Fruit fly (Drosophila melanogaster) whole organism, embryonic: ENCODE data around the gene CG14696.
A peak's percentile ranks its signal among the peaks of the same experiment; 100 is the strongest.

Source experiments
- CG10543 ChIP-seq: fragments of 200-800 bp; sonication (Bioruptor generic); optimal IDR thresholded peaks from 3 replicates; lab custom pipeline; 2017; ENCODE audit warnings: missing biosample characterization, mild to moderate bottlenecking, missing genetic modification characterization, moderate library complexity
- CG11093 ChIP-seq: fragments of 200-800 bp; sonication (Bioruptor generic); IDR thresholded peaks from 3 replicates; pipeline ENCODE4 v1.3.6; 2022; ENCODE audit warnings: missing biosample characterization, missing genetic modification characterization
- CG11696 ChIP-seq: fragments of 200-800 bp; sonication (Bioruptor generic); IDR thresholded peaks from 2 replicates; pipeline ENCODE4 v1.3.6; 2022; ENCODE audit warnings: missing biosample characterization, missing genetic modification characterization
- CG13123 ChIP-seq: fragments of 200-800 bp; sonication (Bioruptor generic); optimal IDR thresholded peaks from 2 replicates; lab custom pipeline; 2016; ENCODE audit warnings: missing biosample characterization, missing genetic modification characterization
- CG14441 ChIP-seq: fragments of 200-800 bp; sonication (Bioruptor generic); IDR thresholded peaks from 2 replicates; pipeline ENCODE4 v1.3.6; 2022; ENCODE audit warnings: missing biosample characterization, missing genetic modification characterization
- CG15514 ChIP-seq: fragments of 200-800 bp; sonication (Bioruptor generic); optimal IDR thresholded peaks from 3 replicates; lab custom pipeline; 2017; ENCODE audit warnings: missing biosample characterization, missing genetic modification characterization, mild to moderate bottlenecking, moderate library complexity, missing genetic modification reagents
- CG18476 ChIP-seq: fragments of 200-800 bp; sonication (Bioruptor generic); optimal IDR thresholded peaks from 2 replicates; lab custom pipeline; 2016; ENCODE audit warnings: missing biosample characterization, mild to moderate bottlenecking, missing genetic modification characterization
- CG2202 ChIP-seq: fragments of 200-800 bp; sonication (Bioruptor generic); optimal IDR thresholded peaks from 2 replicates; lab custom pipeline; 2018; ENCODE audit warnings: missing biosample characterization, mild to moderate bottlenecking, missing genetic modification characterization
- CG2875 ChIP-seq: fragments of 200-800 bp; sonication (Bioruptor generic); optimal IDR thresholded peaks from 2 replicates; lab custom pipeline; 2017; ENCODE audit warnings: missing biosample characterization, mild to moderate bottlenecking, missing genetic modification characterization, missing genetic modification reagents
- CG3281 ChIP-seq: fragments of 200-800 bp; sonication (Bioruptor generic); optimal IDR thresholded peaks from 3 replicates; lab custom pipeline; 2017; ENCODE audit warnings: missing biosample characterization, mild to moderate bottlenecking, missing genetic modification characterization
- CG4730 ChIP-seq: fragments of 200-800 bp; sonication (Bioruptor generic); IDR thresholded peaks from 2 replicates; pipeline ENCODE4 v1.3.6; 2022; ENCODE audit warnings: missing biosample characterization, missing genetic modification characterization
- CG6175 ChIP-seq: fragments of 200-800 bp; sonication (Bioruptor generic); IDR thresholded peaks from 3 replicates; pipeline ENCODE4 v1.3.6; 2022; ENCODE audit warnings: missing biosample characterization, missing genetic modification characterization
- CG6689 ChIP-seq: fragments of 200-800 bp; sonication (Bioruptor generic); IDR thresholded peaks from 2 replicates; pipeline ENCODE4 v1.3.6; 2022; ENCODE audit warnings: missing biosample characterization, missing genetic modification characterization
- CG8478 ChIP-seq: fragments of >200 bp; optimal IDR thresholded peaks from 2 replicates; lab custom pipeline; 2018
- CG9817 ChIP-seq: fragments of 200-800 bp; sonication (Bioruptor generic); optimal IDR thresholded peaks from 2 replicates; lab custom pipeline; 2018; ENCODE audit warnings: missing biosample characterization, mild to moderate bottlenecking, missing genetic modification characterization, moderate library complexity
- CrebB ChIP-seq: fragments of 200-800 bp; sonication (Bioruptor generic); optimal IDR thresholded peaks from 3 replicates; lab custom pipeline; 2018; ENCODE audit warnings: missing biosample characterization, mild to moderate bottlenecking, missing genetic modification characterization
- Dbx ChIP-seq: fragments of 200-800 bp; sonication (Bioruptor generic); IDR thresholded peaks from 3 replicates; pipeline ENCODE4 v1.3.6; 2022; ENCODE audit warnings: missing biosample characterization, missing genetic modification characterization
- NK7.1 ChIP-seq: fragments of 200-800 bp; sonication (Bioruptor generic); optimal IDR thresholded peaks from 3 replicates; lab custom pipeline; 2016; ENCODE audit warnings: missing biosample characterization, missing genetic modification characterization
- Optix ChIP-seq: fragments of 200-800 bp; sonication (Bioruptor generic); IDR thresholded peaks from 3 replicates; pipeline ENCODE4 v1.3.6; 2022; ENCODE audit warnings: missing biosample characterization, missing genetic modification characterization
- Side ChIP-seq: fragments of 200-800 bp; sonication (Bioruptor generic); optimal IDR thresholded peaks from 2 replicates; lab custom pipeline; 2016; ENCODE audit warnings: missing biosample characterization, missing genetic modification characterization
- Stat92E ChIP-seq, 3 experiments: fragments of >200 bp in 2 of 3; fragments of 200-800 bp in 1 of 3; sonication (Bioruptor generic) in 1 of 3; optimal IDR thresholded peaks; 2 replicates each; lab custom pipeline; 2017 to 2019; ENCODE audit warnings: missing biosample characterization in 3 of 3, missing genetic modification characterization in 3 of 3, mild to moderate bottlenecking in 1 of 3, moderate library complexity in 1 of 3
- Xbp1 ChIP-seq: fragments of 200-800 bp; sonication (Bioruptor generic); optimal IDR thresholded peaks from 3 replicates; lab custom pipeline; 2016; ENCODE audit warnings: missing biosample characterization, mild to moderate bottlenecking, missing genetic modification characterization
- abd-A ChIP-seq: fragments of 200-800 bp; sonication (Bioruptor generic); optimal IDR thresholded peaks from 3 replicates; lab custom pipeline; 2019; ENCODE audit warnings: missing biosample characterization, mild to moderate bottlenecking, missing genetic modification characterization, moderate library complexity
- ato ChIP-seq: fragments of 200-800 bp; sonication (Bioruptor generic); IDR thresholded peaks from 2 replicates; pipeline ENCODE4 v1.3.6; 2022; ENCODE audit warnings: missing biosample characterization, missing genetic modification characterization; ENCODE audit not compliant: partially characterized antibody
- cg ChIP-seq: fragments of 200-800 bp; sonication (Bioruptor generic); optimal IDR thresholded peaks from 3 replicates; lab custom pipeline; 2019; ENCODE audit warnings: missing biosample characterization, mild to moderate bottlenecking, missing genetic modification characterization, moderate library complexity
- disco-r ChIP-seq: fragments of 200-800 bp; sonication (Bioruptor generic); optimal IDR thresholded peaks from 2 replicates; lab custom pipeline; 2016; ENCODE audit warnings: missing biosample characterization, missing genetic modification characterization
- dmrt11E ChIP-seq: fragments of 200-800 bp; sonication (Bioruptor generic); optimal IDR thresholded peaks from 3 replicates; lab custom pipeline; 2018; ENCODE audit warnings: missing biosample characterization, mild to moderate bottlenecking, missing genetic modification characterization, moderate library complexity
- dysf ChIP-seq: fragments of 200-800 bp; sonication (Bioruptor generic); IDR thresholded peaks from 3 replicates; pipeline ENCODE4 v1.3.6; 2022; ENCODE audit warnings: missing biosample characterization, missing genetic modification characterization
- emc ChIP-seq: fragments of 200-800 bp; sonication (Bioruptor generic); optimal IDR thresholded peaks from 2 replicates; lab custom pipeline; 2016; ENCODE audit warnings: missing biosample characterization, missing genetic modification characterization
- ems ChIP-seq: fragments of 200-800 bp; sonication (Bioruptor generic); optimal IDR thresholded peaks from 3 replicates; lab custom pipeline; 2016; ENCODE audit warnings: missing biosample characterization, missing genetic modification characterization
- ewg ChIP-seq: fragments of 200-800 bp; sonication (Bioruptor generic); optimal IDR thresholded peaks from 3 replicates; lab custom pipeline; 2017; ENCODE audit warnings: mild to moderate bottlenecking, missing biosample characterization, missing genetic modification reagents, missing genetic modification characterization
- fd3F ChIP-seq: fragments of 200-800 bp; sonication (Bioruptor generic); optimal IDR thresholded peaks from 2 replicates; lab custom pipeline; 2018; ENCODE audit warnings: missing biosample characterization, mild to moderate bottlenecking, missing genetic modification characterization, moderate library complexity
- mam ChIP-seq: fragments of 200-800 bp; sonication (Bioruptor generic); optimal IDR thresholded peaks from 3 replicates; lab custom pipeline; 2016; ENCODE audit warnings: missing biosample characterization, missing genetic modification characterization
- oc ChIP-seq: fragments of 200-800 bp; sonication (Bioruptor generic); optimal IDR thresholded peaks from 2 replicates; lab custom pipeline; 2018; ENCODE audit warnings: missing biosample characterization, mild to moderate bottlenecking, missing genetic modification characterization, moderate library complexity
- phol ChIP-seq: fragments of 200-800 bp; sonication (Bioruptor generic); optimal IDR thresholded peaks from 3 replicates; lab custom pipeline; 2018; ENCODE audit warnings: missing biosample characterization, mild to moderate bottlenecking, missing genetic modification characterization, moderate library complexity
- sc ChIP-seq, 3 experiments: fragments of >200 bp in 2 of 3; fragments of 200-800 bp in 1 of 3; sonication (Bioruptor generic) in 1 of 3; optimal IDR thresholded peaks; 2 replicates in 2 of 3; 3 replicates in 1 of 3; lab custom pipeline; 2017; ENCODE audit warnings: mild to moderate bottlenecking in 1 of 3, missing biosample characterization in 1 of 3, missing genetic modification characterization in 1 of 3, missing genetic modification reagents in 1 of 3
- trh ChIP-seq: fragments of 200-800 bp; sonication (Bioruptor generic); optimal IDR thresholded peaks from 2 replicates; lab custom pipeline; 2016; ENCODE audit warnings: missing biosample characterization, missing genetic modification characterization
- wek ChIP-seq: fragments of 200-800 bp; sonication (Bioruptor generic); optimal IDR thresholded peaks from 3 replicates; lab custom pipeline; 2018; ENCODE audit warnings: missing biosample characterization, mild to moderate bottlenecking, missing genetic modification characterization, moderate library complexity

The CG14696 gene

dm6 chr3R:10885422-10886081 lies 751 bp upstream of the CG14696 start, which contains the start of gene Leash (continued):
- TF ChIP-seq CG6175 (GFP tag; lab: Robert Waterston, UW) (0 out of 3 replicates have a peak, but pooled peaks have one; percentile 41), CG10543 (GFP tag; lab: Kevin White, UChicago) (no peak), CG11093 (GFP tag; lab: Robert Waterston, UW) (no peak), CG18476 (GFP tag; lab: Kevin White, UChicago) (no peak), mam (GFP tag; lab: Kevin White, UChicago) (no peak), dysf (GFP tag; lab: Robert Waterston, UW) (no peak; the same call in 2 of the 3 replicates), oc (no peak), dmrt11E (tag; lab: Kevin White, UChicago) (no peak), CG2875 (GFP tag; lab: Kevin White, UChicago) (no peak), emc (GFP tag; lab: Kevin White, UChicago) (no peak), disco-r (GFP tag; lab: Kevin White, UChicago) (no peak), abd-A (tag; lab: Kevin White, UChicago) (peak; percentile 46), Xbp1 (GFP tag; lab: Kevin White, UChicago) (no peak), CG14441 (GFP tag; lab: Robert Waterston, UW) (0 out of 2 replicates have a peak, but pooled peaks have one; percentile 16), CG4730 (GFP tag; lab: Robert Waterston, UW) (no peak), CG11696 (no peak), ato (GFP tag; lab: Robert Waterston, UW) (peak; percentile 31; the same call in 1 of the 2 replicates), trh (no peak), CG8478 (lab: Kevin White, UChicago) (no peak), ems (GFP tag; lab: Kevin White, UChicago) (no peak), wek (GFP tag; lab: Kevin White, UChicago) (no peak), CG2202 (tag; lab: Kevin White, UChicago) (no peak), sc (optimal IDR thresholded peaks at IDR 0.05; lab: Kevin White, UChicago) (no peak), sc (GFP tag; optimal IDR thresholded peaks at IDR 0.05; lab: Kevin White, UChicago) (no peak), CG13123 (GFP tag; lab: Kevin White, UChicago) (no peak), CG15514 (GFP tag; lab: Kevin White, UChicago) (peak; percentile 44), phol (tag; lab: Kevin White, UChicago) (no peak), fd3F (GFP tag; lab: Kevin White, UChicago) (no peak), ewg (no peak), CrebB (tag; lab: Kevin White, UChicago) (no peak), Optix (GFP tag; lab: Robert Waterston, UW) (0 out of 3 replicates have a peak, but pooled peaks have one; percentile 7), CG3281 (GFP tag; lab: Kevin White, UChicago) (no peak), CG9817 (tag; lab: Kevin White, UChicago) (no peak), NK7.1 (GFP tag; lab: Kevin White, UChicago) (no peak), cg (GFP tag; lab: Kevin White, UChicago) (peak; percentile 23), CG6689 (no peak), Side (GFP tag; lab: Kevin White, UChicago) (no peak), Dbx (GFP tag; lab: Robert Waterston, UW) (no peak), Stat92E (GFP tag; optimal IDR thresholded peaks at IDR 0.05; lab: Kevin White, UChicago) (no peak)
